Worm (Caenorhabditis elegans) whole organism, L4/young adult: ENCODE measurements around the gene kmo-1.

Source experiments
- W03F9.2 ChIP-seq: fragments of 150-350 bp; optimal IDR thresholded peaks from 2 replicates; lab custom pipeline; 2014; ENCODE audit warnings: missing biosample characterization, missing genetic modification characterization
- dao-5 ChIP-seq: sonication (generic microtip); optimal IDR thresholded peaks from 2 replicates; lab custom pipeline; 2016; ENCODE audit warnings: missing genotype, missing genetic modification characterization, moderate library complexity, missing compliant biosample characterization
- him-1 ChIP-seq: sonication (generic microtip); optimal IDR thresholded peaks from 2 replicates; lab custom pipeline; 2016; ENCODE audit warnings: missing genotype, missing genetic modification reagents, missing genetic modification characterization, missing compliant biosample characterization

ce11 chrV:12084216-12084615 is 13.9 kb upstream of the kmo-1 start, which contains the start of gene R07B7.8:
- TF ChIP-seq him-1 (tag; lab: Kevin White, UChicago) (no peak), W03F9.2 (tag; lab: Kevin White, UChicago) (no peak), dao-5 (tag; lab: Kevin White, UChicago) (no peak)
